Fruit fly (Drosophila melanogaster) whole organism: ENCODE results near the gene CG18809.

Experiments used
- CG8478 ChIP-seq: fragments of >200 bp; optimal IDR thresholded peaks from 2 replicates; lab custom pipeline; 2018; ENCODE audit warnings: inconsistent platforms
- Dll ChIP-seq: fragments of >200 bp; optimal IDR thresholded peaks from 2 replicates; lab custom pipeline; 2017
- EcR ChIP-seq, 2 experiments: fragments of >200 bp; optimal IDR thresholded peaks; 2 replicates each; lab custom pipeline; 2017; ENCODE audit warnings: missing biosample characterization in 2 of 2, missing genetic modification characterization in 2 of 2, missing genetic modification reagents in 2 of 2
- pan ChIP-seq: fragments of >200 bp; optimal IDR thresholded peaks from 2 replicates; lab custom pipeline; 2017

dm6 chrX:19792572-19792971, 48.4 kb upstream of the CG18809 start:
- TF ChIP-seq pan (lab: Kevin White, UChicago) (no peak), Dll (lab: Kevin White, UChicago) (no peak), EcR (GFP tag; optimal IDR thresholded peaks at IDR 0.05; lab: Kevin White, UChicago) (no peak), CG8478 (lab: Kevin White, UChicago) (no peak)
